Fruit fly (Drosophila melanogaster) whole organism, embryonic: ENCODE data around the gene Dop2R.

Experiments used
- ATbp ChIP-seq: fragments of 200-800 bp; sonication (Bioruptor generic); optimal IDR thresholded peaks from 2 replicates; lab custom pipeline; 2017; ENCODE audit warnings: missing biosample characterization, mild to moderate bottlenecking, missing genetic modification characterization, missing genetic modification reagents
- Antp ChIP-seq: fragments of 200-800 bp; sonication (Bioruptor generic); optimal IDR thresholded peaks from 3 replicates; lab custom pipeline; 2016; ENCODE audit warnings: missing biosample characterization, missing genetic modification characterization
- CG10565 ChIP-seq: fragments of 200-800 bp; sonication (Bioruptor generic); optimal IDR thresholded peaks from 3 replicates; lab custom pipeline; 2016; ENCODE audit warnings: missing biosample characterization, mild to moderate bottlenecking, missing genetic modification characterization
- CG11695 ChIP-seq: fragments of 200-800 bp; sonication (Bioruptor generic); IDR thresholded peaks from 3 replicates; pipeline ENCODE4 v1.3.6; 2022; ENCODE audit warnings: missing biosample characterization, missing genetic modification characterization
- CG11723 ChIP-seq: fragments of 200-800 bp; sonication (Bioruptor generic); optimal IDR thresholded peaks from 2 replicates; lab custom pipeline; 2017; ENCODE audit warnings: missing biosample characterization, mild to moderate bottlenecking, missing genetic modification characterization
- CG12155 ChIP-seq: fragments of 200-800 bp; sonication (Bioruptor generic); optimal IDR thresholded peaks from 3 replicates; lab custom pipeline; 2016; ENCODE audit warnings: missing biosample characterization, missing genetic modification characterization
- CG12219 ChIP-seq: fragments of 200-800 bp; sonication (Bioruptor generic); optimal IDR thresholded peaks from 3 replicates; lab custom pipeline; 2018; ENCODE audit warnings: missing biosample characterization, mild to moderate bottlenecking, missing genetic modification characterization
- CG13123 ChIP-seq: fragments of 200-800 bp; sonication (Bioruptor generic); optimal IDR thresholded peaks from 2 replicates; lab custom pipeline; 2016; ENCODE audit warnings: missing biosample characterization, missing genetic modification characterization
- CG13424 ChIP-seq: fragments of 200-800 bp; sonication (Bioruptor generic); optimal IDR thresholded peaks from 2 replicates; lab custom pipeline; 2019; ENCODE audit warnings: missing biosample characterization, mild to moderate bottlenecking, missing genetic modification characterization, moderate library complexity
- CG14050 ChIP-seq: fragments of 200-800 bp; sonication (Bioruptor generic); IDR thresholded peaks from 3 replicates; pipeline ENCODE4 v1.3.6; 2022; ENCODE audit warnings: missing biosample characterization, missing genetic modification characterization
- CG1602 ChIP-seq: fragments of 200-800 bp; sonication (Bioruptor generic); optimal IDR thresholded peaks from 3 replicates; lab custom pipeline; 2016; ENCODE audit warnings: missing biosample characterization, missing genetic modification characterization
- CG1603 ChIP-seq: fragments of 200-800 bp; sonication (Bioruptor generic); optimal IDR thresholded peaks from 2 replicates; lab custom pipeline; 2019; ENCODE audit warnings: missing biosample characterization, mild to moderate bottlenecking, missing genetic modification characterization, moderate library complexity
- CG18262 ChIP-seq: fragments of 200-800 bp; optimal IDR thresholded peaks from 3 replicates; lab custom pipeline; 2019; ENCODE audit warnings: missing biosample characterization, mild to moderate bottlenecking, missing genetic modification characterization, moderate library complexity
- CG18476 ChIP-seq: fragments of 200-800 bp; sonication (Bioruptor generic); optimal IDR thresholded peaks from 2 replicates; lab custom pipeline; 2016; ENCODE audit warnings: missing biosample characterization, mild to moderate bottlenecking, missing genetic modification characterization
- CG18599 ChIP-seq: fragments of 200-800 bp; sonication (Bioruptor generic); optimal IDR thresholded peaks from 3 replicates; lab custom pipeline; 2017; ENCODE audit warnings: missing biosample characterization, missing genetic modification characterization, mild to moderate bottlenecking, moderate library complexity, missing genetic modification reagents
- CG18619 ChIP-seq: fragments of 200-800 bp; sonication (Bioruptor generic); optimal IDR thresholded peaks from 3 replicates; lab custom pipeline; 2017; ENCODE audit warnings: missing biosample characterization, mild to moderate bottlenecking, missing genetic modification characterization
- CG2120 ChIP-seq: fragments of 200-800 bp; sonication (Bioruptor generic); optimal IDR thresholded peaks from 3 replicates; lab custom pipeline; 2016; ENCODE audit warnings: missing biosample characterization, missing genetic modification characterization
- CG2678 ChIP-seq: fragments of 200-800 bp; sonication (Bioruptor generic); optimal IDR thresholded peaks from 3 replicates; lab custom pipeline; 2019; ENCODE audit warnings: missing biosample characterization, mild to moderate bottlenecking, missing genetic modification characterization, moderate library complexity
- CG3281 ChIP-seq: fragments of 200-800 bp; sonication (Bioruptor generic); optimal IDR thresholded peaks from 3 replicates; lab custom pipeline; 2017; ENCODE audit warnings: missing biosample characterization, mild to moderate bottlenecking, missing genetic modification characterization
- CG3847 ChIP-seq: fragments of 200-800 bp; sonication (Bioruptor generic); IDR thresholded peaks from 2 replicates; pipeline ENCODE4 v1.3.6; 2022; ENCODE audit warnings: missing biosample characterization, missing genetic modification characterization
- CG9876 ChIP-seq: fragments of 200-800 bp; sonication (Bioruptor generic); optimal IDR thresholded peaks from 2 replicates; lab custom pipeline; 2016; ENCODE audit warnings: missing biosample characterization, missing genetic modification characterization
- Dek ChIP-seq: fragments of 200-800 bp; sonication (Bioruptor generic); optimal IDR thresholded peaks from 3 replicates; lab custom pipeline; 2019; ENCODE audit warnings: missing biosample characterization, mild to moderate bottlenecking, missing genetic modification characterization, moderate library complexity
- Elba2 ChIP-seq: fragments of 200-800 bp; sonication (Bioruptor generic); optimal IDR thresholded peaks from 3 replicates; lab custom pipeline; 2016; ENCODE audit warnings: missing biosample characterization, missing genetic modification characterization
- H2.0 ChIP-seq: fragments of 200-800 bp; sonication (Bioruptor generic); IDR thresholded peaks from 2 replicates; pipeline ENCODE4 v1.3.6; 2022; ENCODE audit warnings: missing biosample characterization, missing genetic modification characterization
- HHEX ChIP-seq: fragments of 200-800 bp; sonication (Bioruptor generic); optimal IDR thresholded peaks from 3 replicates; lab custom pipeline; 2017; ENCODE audit warnings: missing biosample characterization, mild to moderate bottlenecking, missing genetic modification characterization, missing genetic modification reagents
- HLH3B ChIP-seq: fragments of 200-800 bp; sonication (Bioruptor generic); IDR thresholded peaks from 2 replicates; pipeline ENCODE4 v1.3.6; 2022; ENCODE audit warnings: missing biosample characterization, missing genetic modification characterization
- Myb ChIP-seq: fragments of 200-800 bp; sonication (Bioruptor generic); optimal IDR thresholded peaks from 2 replicates; lab custom pipeline; 2016; ENCODE audit warnings: missing biosample characterization, missing genetic modification characterization
- NK7.1 ChIP-seq: fragments of 200-800 bp; sonication (Bioruptor generic); optimal IDR thresholded peaks from 3 replicates; lab custom pipeline; 2016; ENCODE audit warnings: missing biosample characterization, missing genetic modification characterization
- Oli ChIP-seq: fragments of 200-800 bp; sonication (Bioruptor generic); optimal IDR thresholded peaks from 2 replicates; lab custom pipeline; 2018; ENCODE audit warnings: missing biosample characterization, mild to moderate bottlenecking, missing genetic modification characterization, moderate library complexity
- PHDP ChIP-seq: fragments of 200-800 bp; sonication (Bioruptor generic); optimal IDR thresholded peaks from 3 replicates; lab custom pipeline; 2018; ENCODE audit warnings: missing biosample characterization, mild to moderate bottlenecking, missing genetic modification characterization, moderate library complexity
- Rfx ChIP-seq: fragments of 200-800 bp; sonication (Bioruptor generic); IDR thresholded peaks from 2 replicates; pipeline ENCODE4 v1.3.6; 2022; ENCODE audit warnings: missing biosample characterization, missing genetic modification characterization
- Ssrp ChIP-seq: fragments of 200-800 bp; sonication (Bioruptor generic); optimal IDR thresholded peaks from 2 replicates; lab custom pipeline; 2018; ENCODE audit warnings: missing biosample characterization, mild to moderate bottlenecking, missing genetic modification characterization, moderate library complexity
- cas ChIP-seq: fragments of 200-800 bp; sonication (Bioruptor generic); IDR thresholded peaks from 2 replicates; pipeline ENCODE4 v1.3.6; 2022; ENCODE audit warnings: missing biosample characterization, missing genetic modification characterization
- chif ChIP-seq, 2 experiments: fragments of 200-800 bp; sonication (Bioruptor generic); optimal IDR thresholded peaks; 3 replicates each; lab custom pipeline; 2016; ENCODE audit warnings: missing biosample characterization in 2 of 2, missing genetic modification characterization in 2 of 2
- ems ChIP-seq: fragments of 200-800 bp; sonication (Bioruptor generic); optimal IDR thresholded peaks from 3 replicates; lab custom pipeline; 2016; ENCODE audit warnings: missing biosample characterization, missing genetic modification characterization
- eyg ChIP-seq: fragments of 200-800 bp; sonication (Bioruptor generic); optimal IDR thresholded peaks from 3 replicates; lab custom pipeline; 2016; ENCODE audit warnings: missing biosample characterization, missing genetic modification characterization
- ftz-f1 ChIP-seq: fragments of 200-800 bp; sonication (Bioruptor generic); optimal IDR thresholded peaks from 2 replicates; lab custom pipeline; 2016; ENCODE audit warnings: missing biosample characterization, missing genetic modification characterization
- grau ChIP-seq: fragments of 200-800 bp; optimal IDR thresholded peaks from 3 replicates; lab custom pipeline; 2019; ENCODE audit warnings: missing biosample characterization, mild to moderate bottlenecking, missing genetic modification characterization, moderate library complexity
- inv ChIP-seq: fragments of 200-800 bp; sonication (Bioruptor generic); IDR thresholded peaks from 2 replicates; pipeline ENCODE4 v1.3.6; 2022; ENCODE audit warnings: missing biosample characterization, missing genetic modification characterization; ENCODE audit not compliant: partially characterized antibody
- lilli ChIP-seq: fragments of 200-800 bp; sonication (Bioruptor generic); optimal IDR thresholded peaks from 3 replicates; lab custom pipeline; 2016; ENCODE audit warnings: missing biosample characterization, missing genetic modification characterization
- maf-S ChIP-seq: fragments of 200-800 bp; sonication (Bioruptor generic); optimal IDR thresholded peaks from 2 replicates; lab custom pipeline; 2016; ENCODE audit warnings: missing biosample characterization, missing genetic modification characterization
- mam ChIP-seq: fragments of 200-800 bp; sonication (Bioruptor generic); optimal IDR thresholded peaks from 3 replicates; lab custom pipeline; 2016; ENCODE audit warnings: missing biosample characterization, missing genetic modification characterization
- mirr ChIP-seq: fragments of 200-800 bp; sonication (Bioruptor generic); optimal IDR thresholded peaks from 3 replicates; lab custom pipeline; 2018; ENCODE audit warnings: missing biosample characterization, mild to moderate bottlenecking, missing genetic modification characterization
- odd ChIP-seq: fragments of 200-800 bp; sonication (Bioruptor generic); optimal IDR thresholded peaks from 2 replicates; lab custom pipeline; 2017; ENCODE audit warnings: missing biosample characterization, mild to moderate bottlenecking, missing genetic modification characterization
- sob ChIP-seq: fragments of 200-800 bp; sonication (Bioruptor generic); IDR thresholded peaks from 2 replicates; pipeline ENCODE4 v1.3.6; 2022; ENCODE audit warnings: missing biosample characterization, missing genetic modification characterization
- ssp ChIP-seq: fragments of 200-800 bp; sonication (Bioruptor generic); IDR thresholded peaks from 2 replicates; pipeline ENCODE4 v1.3.6; 2022; ENCODE audit warnings: missing biosample characterization, missing genetic modification characterization
- tio ChIP-seq: fragments of 200-800 bp; sonication (Bioruptor generic); optimal IDR thresholded peaks from 2 replicates; lab custom pipeline; 2017; ENCODE audit warnings: missing biosample characterization, missing genetic modification characterization, inconsistent platforms
- tx ChIP-seq: fragments of 200-800 bp; sonication (Bioruptor generic); optimal IDR thresholded peaks from 2 replicates; lab custom pipeline; 2016; ENCODE audit warnings: missing biosample characterization, missing genetic modification characterization
- unpg ChIP-seq: fragments of 200-800 bp; sonication (Bioruptor generic); optimal IDR thresholded peaks from 3 replicates; lab custom pipeline; 2018; ENCODE audit warnings: missing biosample characterization, mild to moderate bottlenecking, missing genetic modification characterization, moderate library complexity
- usp ChIP-seq: fragments of >200 bp; optimal IDR thresholded peaks from 2 replicates; lab custom pipeline; 2017; ENCODE audit warnings: missing biosample characterization, missing genetic modification characterization
- zfh2 ChIP-seq: fragments of 200-800 bp; sonication (Bioruptor generic); optimal IDR thresholded peaks from 2 replicates; lab custom pipeline; 2016; ENCODE audit warnings: missing biosample characterization, missing genetic modification characterization

Gene Dop2R

DNA sequence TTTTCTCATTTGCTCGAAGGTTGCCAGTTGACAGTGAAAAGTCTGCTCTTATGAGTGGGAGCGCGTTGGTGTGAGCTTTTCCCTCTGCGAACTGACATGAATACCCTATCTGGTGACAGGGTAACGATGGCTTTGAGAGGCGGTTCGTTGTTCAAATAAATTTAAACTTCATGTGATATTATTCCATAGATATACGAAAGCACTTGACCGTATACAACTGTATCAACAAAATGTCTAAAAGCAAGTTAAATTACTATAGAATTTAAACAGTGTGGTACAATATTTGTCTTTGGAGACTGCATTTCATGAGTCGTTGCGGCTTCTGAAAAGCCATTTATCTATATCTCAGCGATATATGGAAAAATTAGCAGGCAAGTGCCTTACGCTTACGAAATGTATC lies 98.3 kb downstream of the Dop2R start (continued):
- peak; percentile 59 for TF ChIP-seq Oli
- TF ChIP-seq Rfx (GFP tag; lab: Robert Waterston, UW): peak; percentile 65
- TF ChIP-seq Myb (GFP tag; lab: Kevin White, UChicago): peak; percentile 18
- TF ChIP-seq CG12155 (GFP tag; lab: Kevin White, UChicago): peak; percentile 11
- peak; percentile 36 for TF ChIP-seq tio (GFP tag; lab: Kevin White, UChicago)
- TF ChIP-seq sob (GFP tag; lab: Robert Waterston, UW): peak; percentile 33; the same call in 1 of the 2 replicates
- no peak for TF ChIP-seq eyg (GFP tag; lab: Kevin White, UChicago)
- peak; percentile 7 to 25 for TF ChIP-seq chif (GFP tag; optimal IDR thresholded peaks at IDR 0.05; lab: Kevin White, UChicago)
- TF ChIP-seq HLH3B: peak; percentile 18; the same call in 1 of the 2 replicates
- TF ChIP-seq usp (GFP tag; lab: Kevin White, UChicago): no peak
- TF ChIP-seq Ssrp: peak; percentile 27
- no peak for TF ChIP-seq ftz-f1
- peak; percentile 5 for TF ChIP-seq tx
- TF ChIP-seq CG1602: peak; percentile 33
- peak; percentile 20 for TF ChIP-seq zfh2
- peak; percentile 45; the same call in 1 of the 3 replicates for TF ChIP-seq CG11695 (GFP tag; lab: Robert Waterston, UW)
- no peak for TF ChIP-seq cas (GFP tag; lab: Robert Waterston, UW)
- TF ChIP-seq CG3281 (GFP tag; lab: Kevin White, UChicago): peak; percentile 32
- TF ChIP-seq HHEX (GFP tag; lab: Kevin White, UChicago): peak; percentile 14
- TF ChIP-seq CG14050 (GFP tag; lab: Robert Waterston, UW): peak; percentile 48; the same call in 1 of the 3 replicates
- peak; percentile 39 for TF ChIP-seq CG18619 (GFP tag; lab: Kevin White, UChicago)
- peak; percentile 64 for TF ChIP-seq mam
- TF ChIP-seq CG11723 (GFP tag; lab: Kevin White, UChicago): no peak
- peak; percentile 62 for TF ChIP-seq grau (tag; lab: Kevin White, UChicago)
- TF ChIP-seq CG18599 (GFP tag; lab: Kevin White, UChicago): peak; percentile 22
- no peak for TF ChIP-seq PHDP
- TF ChIP-seq inv (GFP tag; lab: Robert Waterston, UW): no peak
- TF ChIP-seq lilli (GFP tag; lab: Kevin White, UChicago): peak; percentile 50
- peak; percentile 51 for TF ChIP-seq H2.0 (GFP tag; lab: Robert Waterston, UW)
- peak; percentile 71 for TF ChIP-seq CG2120
- no peak for TF ChIP-seq CG10565 (GFP tag; lab: Kevin White, UChicago)
- TF ChIP-seq CG18262 (tag; lab: Kevin White, UChicago): no peak
- peak; percentile 5 for TF ChIP-seq odd (GFP tag; lab: Kevin White, UChicago)
- no peak for TF ChIP-seq CG13123 (GFP tag; lab: Kevin White, UChicago)
- no peak for TF ChIP-seq NK7.1 (GFP tag; lab: Kevin White, UChicago)
- peak; percentile 39 for TF ChIP-seq Dek (tag; lab: Kevin White, UChicago)
- peak; percentile 20 for TF ChIP-seq ATbp (GFP tag; lab: Kevin White, UChicago)
- peak; percentile 53 for TF ChIP-seq unpg (GFP tag; lab: Kevin White, UChicago)
- no peak for TF ChIP-seq ems (GFP tag; lab: Kevin White, UChicago)
- no peak for TF ChIP-seq CG18476
- no peak for TF ChIP-seq CG9876
- TF ChIP-seq mirr (GFP tag; lab: Kevin White, UChicago): no peak
- peak; percentile 7 for TF ChIP-seq CG13424 (tag; lab: Kevin White, UChicago)
- TF ChIP-seq Elba2 (GFP tag; lab: Kevin White, UChicago): no peak
- TF ChIP-seq maf-S: no peak
- peak; percentile 25 for TF ChIP-seq CG1603
- TF ChIP-seq CG3847 (GFP tag; lab: Robert Waterston, UW): peak; percentile 33; the same call in 1 of the 2 replicates
- TF ChIP-seq ssp (GFP tag; lab: Robert Waterston, UW): 0 out of 2 replicates have a peak, but pooled peaks have one; percentile 13
- peak; percentile 25 for TF ChIP-seq CG12219 (GFP tag; lab: Kevin White, UChicago)
- peak; percentile 67 for TF ChIP-seq CG2678 (tag; lab: Kevin White, UChicago)
- peak; percentile 34 for TF ChIP-seq Antp (GFP tag; lab: Kevin White, UChicago)
